Worm (Caenorhabditis elegans) whole organism, midembryonic: ENCODE results near the gene W09G10.9.
"Not testable (repeated sequence)": the region's sequence is repeated elsewhere in the genome, so short reads cannot be mapped to it uniquely, and the experiment has no call there.

Experiments
- T22C8.4 ChIP-seq: fragments of 200-800 bp; sonication (Bioruptor generic); IDR thresholded peaks from 2 replicates; pipeline ENCODE4 v1.3.6; 2022; ENCODE audit warnings: missing genetic modification characterization, missing compliant biosample characterization
- cog-1 ChIP-seq: sonication (generic microtip); optimal IDR thresholded peaks from 2 replicates; lab custom pipeline; 2016; ENCODE audit warnings: missing genetic modification characterization, missing compliant biosample characterization
- flt-1 ChIP-seq: fragments of 200-800 bp; sonication (Bioruptor generic); IDR thresholded peaks from 2 replicates; pipeline ENCODE4 v1.3.6; 2022; ENCODE audit warnings: missing genetic modification characterization, missing compliant biosample characterization
- klf-2 ChIP-seq: fragments of 200-800 bp; sonication (Bioruptor generic); conservative IDR thresholded peaks from 2 replicates; pipeline ENCODE4 v1.3.6; 2022; ENCODE audit warnings: missing genetic modification reagents, missing genetic modification characterization, missing compliant biosample characterization
- med-1 ChIP-seq: sonication (generic microtip); optimal IDR thresholded peaks from 2 replicates; lab custom pipeline; 2017; ENCODE audit warnings: missing genetic modification characterization, mild to moderate bottlenecking, missing compliant biosample characterization, antibody characterized with exemption, missing genetic modification reagents; ENCODE audit not compliant: insufficient read depth
- ref-1 ChIP-seq: fragments of 200-800 bp; sonication (Bioruptor generic); conservative IDR thresholded peaks from 2 replicates; pipeline ENCODE4 v1.3.6; 2022; ENCODE audit warnings: missing genetic modification reagents, missing genetic modification characterization, missing compliant biosample characterization
- tab-1 ChIP-seq: fragments of 200-800 bp; sonication (Bioruptor generic); IDR thresholded peaks from 2 replicates; pipeline ENCODE4 v1.3.6; 2022; ENCODE audit warnings: missing genetic modification characterization, missing compliant biosample characterization
- ztf-23 ChIP-seq: fragments of 200-800 bp; sonication (Bioruptor generic); IDR thresholded peaks from 2 replicates; pipeline ENCODE4 v1.3.6; 2022; ENCODE audit warnings: missing genetic modification reagents, missing genetic modification characterization, missing compliant biosample characterization
- ztf-29 ChIP-seq: fragments of 200-800 bp; sonication (Bioruptor generic); IDR thresholded peaks from 2 replicates; pipeline ENCODE4 v1.3.6; 2022; ENCODE audit warnings: missing genetic modification reagents, missing genetic modification characterization, missing compliant biosample characterization

Gene W09G10.9

ce11 chrII:3520988-3521850 lies at the start of gene W09G10.9:
Gene W09G10.9 (plus strand): TSS chrII:3521800.
- peak; percentile 92 for TF ChIP-seq T22C8.4 (GFP tag; lab: Robert Waterston, UW)
- peak; percentile 87 for TF ChIP-seq ztf-29 (GFP tag; lab: Robert Waterston, UW)
- TF ChIP-seq cog-1 (tag; lab: Kevin White, UChicago), result peak; percentile 4
- peak; percentile 95 for TF ChIP-seq flt-1 (GFP tag; lab: Robert Waterston, UW)
- peak; percentile 43 for TF ChIP-seq med-1 (GFP tag; lab: Kevin White, UChicago)
- TF ChIP-seq ztf-23, result peak; percentile 93
- TF ChIP-seq tab-1, result peak; percentile 96
- peak; percentile 89 for TF ChIP-seq ref-1
- TF ChIP-seq klf-2, result peak; percentile 91

DNA sequence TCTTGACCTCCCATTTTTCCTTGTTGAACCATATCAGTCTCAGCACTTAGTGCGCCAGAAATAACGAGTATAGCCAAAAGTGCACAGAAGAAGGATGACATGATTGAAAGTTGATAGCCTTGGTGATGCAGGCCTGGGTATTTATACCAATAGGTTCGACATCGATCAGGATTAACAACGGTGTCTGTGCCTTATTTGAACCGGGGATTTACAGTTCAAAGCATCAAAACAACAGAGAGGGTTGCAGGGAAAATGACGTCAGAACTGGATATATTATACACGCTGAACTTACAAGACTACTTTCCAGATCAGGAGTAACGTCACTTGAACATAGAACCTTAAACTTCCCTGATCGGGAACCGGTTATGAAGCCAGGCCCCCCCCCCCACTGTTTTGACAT lies 49.3 kb upstream of the W09G10.9 start, which contains the start of gene Y49F6B.12:
Gene Y49F6B.12 (minus strand): TSS at position 101 of the 400 bp plus-strand sequence.
- no peak for TF ChIP-seq ztf-23
- no peak for TF ChIP-seq klf-2
- no peak for TF ChIP-seq ref-1
- no peak for TF ChIP-seq T22C8.4 (GFP tag; lab: Robert Waterston, UW)
- TF ChIP-seq cog-1 (tag; lab: Kevin White, UChicago), result no peak
- no peak for TF ChIP-seq tab-1
- no peak for TF ChIP-seq flt-1 (GFP tag; lab: Robert Waterston, UW)
- no peak for TF ChIP-seq med-1 (GFP tag; lab: Kevin White, UChicago)
- TF ChIP-seq ztf-29 (GFP tag; lab: Robert Waterston, UW), result no peak

- TF ChIP-seq flt-1 (GFP tag; lab: Robert Waterston, UW), result no peak
- TF ChIP-seq med-1 (GFP tag; lab: Kevin White, UChicago), result no peak
- no peak for TF ChIP-seq ztf-23
- TF ChIP-seq ztf-29 (GFP tag; lab: Robert Waterston, UW), result no peak
- no peak for TF ChIP-seq klf-2
- no peak for TF ChIP-seq T22C8.4 (GFP tag; lab: Robert Waterston, UW)
- TF ChIP-seq cog-1 (tag; lab: Kevin White, UChicago), result no peak
- no peak for TF ChIP-seq ref-1
- TF ChIP-seq tab-1, result no peak
These were observed 48.8 kb upstream of the W09G10.9 start, which contains the start of gene Y49F6B.6 for ce11 chrII:3472817-3473216. Gene Y49F6B.6 (plus strand): TSS chrII:3473117.

- TF ChIP-seq flt-1 (GFP tag; lab: Robert Waterston, UW) (no peak), ztf-29 (GFP tag; lab: Robert Waterston, UW) (no peak)
These were observed 47.9 kb upstream of the W09G10.9 start, which contains the start of gene sdz-32 for ce11 chrII:3473744-3474143. Gene sdz-32 (plus strand): TSS chrII:3474044.

DNA sequence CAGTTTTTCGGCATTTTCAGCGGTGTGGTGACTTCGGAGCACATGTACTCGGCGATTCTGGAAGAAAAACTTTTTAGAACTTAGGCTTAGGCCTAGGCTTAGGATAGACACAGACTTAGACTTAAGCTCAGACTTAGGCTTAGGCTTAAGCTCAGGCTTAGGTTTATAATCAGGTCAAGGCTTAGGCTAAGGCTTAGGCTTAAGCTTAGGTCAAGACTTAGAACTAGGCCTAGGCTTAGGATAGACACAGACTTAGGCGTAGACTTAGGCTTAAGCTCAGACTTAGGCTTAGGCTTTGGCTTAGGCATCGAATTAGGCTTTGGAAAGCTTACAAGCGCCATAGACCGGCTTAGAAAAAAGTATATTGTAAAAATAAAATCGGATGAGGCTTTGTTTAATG lies 45.1 kb upstream of the W09G10.9 start:
- 0 out of 2 replicates have a peak, but pooled peaks have one; percentile 13 for TF ChIP-seq ztf-29 (GFP tag; lab: Robert Waterston, UW)
- no peak for TF ChIP-seq T22C8.4 (GFP tag; lab: Robert Waterston, UW)

DNA sequence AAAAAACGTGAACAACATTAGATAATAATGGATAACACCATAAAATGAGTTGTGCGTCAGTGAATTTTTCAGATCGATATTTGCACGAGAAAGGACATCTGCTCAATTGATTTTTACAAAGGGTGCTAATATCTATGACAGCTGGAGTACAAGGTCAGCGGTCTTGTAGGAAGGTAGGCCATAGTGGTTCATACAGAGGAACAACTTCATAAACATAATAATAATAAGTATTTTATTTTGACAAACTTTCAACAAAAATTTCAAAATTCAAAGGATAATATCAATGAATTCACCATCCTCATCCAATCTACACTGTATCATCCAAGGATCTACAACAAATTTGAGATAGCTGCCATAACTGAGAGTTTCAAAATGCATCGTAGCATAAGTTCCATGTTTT lies 44.4 kb upstream of the W09G10.9 start, which contains the start of gene fbxb-104:
Gene fbxb-104 (minus strand): TSS at position 101 of the 400 bp plus-strand sequence.
- no peak for TF ChIP-seq klf-2

DNA sequence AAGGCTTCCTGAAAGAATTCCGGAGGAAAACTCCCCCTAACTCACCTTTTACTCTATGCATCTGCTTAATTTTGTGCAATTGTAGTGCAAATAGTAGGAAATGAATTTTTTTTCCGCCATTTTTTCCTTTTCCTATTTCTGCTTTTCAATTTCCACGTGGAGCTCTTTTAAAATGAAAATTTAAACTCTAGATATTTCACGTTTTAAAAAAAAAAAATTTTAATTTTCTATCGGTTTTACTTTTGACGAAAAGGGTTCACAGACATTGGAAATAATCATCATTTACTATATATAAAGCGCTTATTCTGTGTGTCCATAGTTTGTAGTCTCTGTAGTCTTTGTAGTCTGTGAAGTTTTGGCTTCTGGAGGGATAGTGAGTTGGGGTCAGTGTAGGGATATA lies 40.0 kb upstream of the W09G10.9 start, which contains the start of gene Y49F6B.8:
Gene Y49F6B.8 (minus strand): TSS at position 101 of the 400 bp plus-strand sequence.
- TF ChIP-seq klf-2, result no peak
- no peak for TF ChIP-seq T22C8.4 (GFP tag; lab: Robert Waterston, UW)
- no peak for TF ChIP-seq ref-1
- TF ChIP-seq cog-1 (tag; lab: Kevin White, UChicago), result no peak
- TF ChIP-seq flt-1 (GFP tag; lab: Robert Waterston, UW), result no peak
- no peak for TF ChIP-seq tab-1
- no peak for TF ChIP-seq ztf-23
- TF ChIP-seq med-1 (GFP tag; lab: Kevin White, UChicago), result no peak
- no peak for TF ChIP-seq ztf-29 (GFP tag; lab: Robert Waterston, UW)

ce11 chrII:3482231-3482630 lies 39.4 kb upstream of the W09G10.9 start, which contains the start of gene smu-2:
Gene smu-2 (plus strand): TSS chrII:3482408.
- TF ChIP-seq T22C8.4 (GFP tag; lab: Robert Waterston, UW) (no peak), cog-1 (tag; lab: Kevin White, UChicago) (peak; percentile 39), ztf-29 (GFP tag; lab: Robert Waterston, UW) (no peak), med-1 (GFP tag; lab: Kevin White, UChicago) (no peak), flt-1 (GFP tag; lab: Robert Waterston, UW) (peak; percentile 67; the same call in 1 of the 2 replicates), klf-2 (0 out of 2 replicates have a peak, but pooled peaks have one; percentile 45), ztf-23 (peak; percentile 74), tab-1 (no peak), ref-1 (no peak)

- TF ChIP-seq med-1 (GFP tag; lab: Kevin White, UChicago); tab-1; cog-1 (tag; lab: Kevin White, UChicago): not testable (repeated sequence)
These were observed 30.8 kb upstream of the W09G10.9 start, which contains the start of gene fbxb-112 for ce11 chrII:3490797-3491196. Gene fbxb-112 (plus strand): TSS chrII:3491097.

ce11 chrII:3499386-3499785 lies 22.2 kb upstream of the W09G10.9 start, which contains the start of gene Y49F6B.9:
Gene Y49F6B.9 (minus strand): TSS chrII:3499387.
- TF ChIP-seq flt-1 (GFP tag; lab: Robert Waterston, UW), result no peak
- TF ChIP-seq cog-1 (tag; lab: Kevin White, UChicago), result no peak
- no peak for TF ChIP-seq klf-2
- TF ChIP-seq T22C8.4 (GFP tag; lab: Robert Waterston, UW), result no peak
- TF ChIP-seq tab-1, result no peak
